Worm (Caenorhabditis elegans) whole organism, L3 larva: ENCODE data around the gene C16C10.9.
A peak's percentile ranks its signal among the peaks of the same experiment; 100 is the strongest.

Source experiments
- R02D3.7 ChIP-seq: fragments of 150-350 bp; optimal IDR thresholded peaks from 2 replicates; lab custom pipeline; 2014; ENCODE audit warnings: missing biosample characterization, missing genetic modification characterization
- ZK546.5 ChIP-seq: sonication (generic microtip); optimal IDR thresholded peaks from 2 replicates; lab custom pipeline; 2017; ENCODE audit warnings: missing biosample characterization, missing genetic modification characterization
- aly-2 ChIP-seq: fragments of 150-350 bp; optimal IDR thresholded peaks from 2 replicates; lab custom pipeline; 2014; ENCODE audit warnings: missing biosample characterization, missing genetic modification characterization
- ama-1 ChIP-seq: fragments of 150-350 bp; optimal IDR thresholded peaks from 2 replicates; lab custom pipeline; 2018
- ceh-16 ChIP-seq: sonication (generic microtip); optimal IDR thresholded peaks from 2 replicates; lab custom pipeline; 2017; ENCODE audit warnings: missing biosample characterization, missing genetic modification characterization
- ceh-28 ChIP-seq: fragments of 150-350 bp; optimal IDR thresholded peaks from 2 replicates; lab custom pipeline; 2014; ENCODE audit warnings: missing biosample characterization, missing genetic modification reagents, missing genetic modification characterization
- ceh-82 ChIP-seq: fragments of 150-350 bp; optimal IDR thresholded peaks from 2 replicates; lab custom pipeline; 2014; ENCODE audit warnings: missing biosample characterization, missing genetic modification characterization
- ceh-9 ChIP-seq: sonication (generic microtip); optimal IDR thresholded peaks from 2 replicates; lab custom pipeline; 2018; ENCODE audit warnings: missing biosample characterization, missing genetic modification characterization
- daf-12 ChIP-seq: fragments of 150-350 bp; optimal IDR thresholded peaks from 2 replicates; lab custom pipeline; 2014; ENCODE audit warnings: missing biosample characterization, missing genetic modification reagents, missing genetic modification characterization
- egl-27 ChIP-seq: sonication (generic microtip); optimal IDR thresholded peaks from 4 replicates; lab custom pipeline; 2017; ENCODE audit warnings: missing biosample characterization, missing genetic modification reagents, missing genetic modification characterization
- egl-5 ChIP-seq: fragments of 150-350 bp; optimal IDR thresholded peaks from 2 replicates; lab custom pipeline; 2017; ENCODE audit warnings: missing biosample characterization, missing genetic modification reagents, missing genetic modification characterization, inconsistent platforms
- elt-1 ChIP-seq: fragments of 150-350 bp; optimal IDR thresholded peaks from 2 replicates; lab custom pipeline; 2014; ENCODE audit warnings: missing biosample characterization, missing genetic modification characterization
- elt-2 ChIP-seq: sonication (generic microtip); optimal IDR thresholded peaks from 2 replicates; lab custom pipeline; 2016; ENCODE audit warnings: missing genetic modification reagents, mild to moderate bottlenecking, missing genetic modification characterization, missing compliant biosample characterization
- elt-3 ChIP-seq, 3 experiments: fragments of 150-350 bp in 1 of 3; sonication (generic microtip) in 2 of 3; optimal IDR thresholded peaks; 2 replicates in 2 of 3; 4 replicates in 1 of 3; lab custom pipeline; 2014 to 2017; ENCODE audit warnings: missing biosample characterization in 3 of 3, missing genetic modification characterization in 3 of 3
- eor-1 ChIP-seq, 2 experiments: fragments of 150-350 bp; optimal IDR thresholded peaks; 2 replicates each; lab custom pipeline; 2014 to 2018; ENCODE audit warnings: missing biosample characterization in 2 of 2, missing genetic modification characterization in 2 of 2
- fkh-10 ChIP-seq: sonication (generic microtip); optimal IDR thresholded peaks from 2 replicates; lab custom pipeline; 2017; ENCODE audit warnings: missing biosample characterization, missing genetic modification reagents, missing genetic modification characterization
- fkh-2 ChIP-seq: fragments of 150-350 bp; optimal IDR thresholded peaks from 2 replicates; lab custom pipeline; 2014; ENCODE audit warnings: missing biosample characterization, missing genetic modification reagents, missing genetic modification characterization
- fos-1 ChIP-seq: fragments of 150-350 bp; optimal IDR thresholded peaks from 2 replicates; lab custom pipeline; 2014; ENCODE audit warnings: missing biosample characterization, missing genetic modification characterization
- hmg-11 ChIP-seq: sonication (generic microtip); optimal IDR thresholded peaks from 2 replicates; lab custom pipeline; 2016; ENCODE audit warnings: missing genetic modification characterization, missing compliant biosample characterization
- jun-1 ChIP-seq: fragments of 150-350 bp; optimal IDR thresholded peaks from 2 replicates; lab custom pipeline; 2014; ENCODE audit warnings: missing biosample characterization, missing genetic modification reagents, missing genetic modification characterization
- lin-15B ChIP-seq: fragments of 150-350 bp; optimal IDR thresholded peaks from 2 replicates; lab custom pipeline; 2014; ENCODE audit warnings: missing biosample characterization, missing genetic modification characterization
- lin-39 ChIP-seq: fragments of 150-350 bp; optimal IDR thresholded peaks from 2 replicates; lab custom pipeline; 2018; ENCODE audit warnings: missing biosample characterization, missing genetic modification reagents, missing genetic modification characterization
- lsy-12 ChIP-seq: sonication (generic microtip); optimal IDR thresholded peaks from 2 replicates; lab custom pipeline; 2016; ENCODE audit warnings: mild to moderate bottlenecking, missing genetic modification characterization, missing compliant biosample characterization
- mdl-1 ChIP-seq: fragments of 150-350 bp; optimal IDR thresholded peaks from 2 replicates; lab custom pipeline; 2014; ENCODE audit warnings: missing biosample characterization, missing genetic modification characterization
- mml-1 ChIP-seq: fragments of 150-350 bp; sonication (generic microtip); optimal IDR thresholded peaks from 3 replicates; lab custom pipeline; 2014; ENCODE audit warnings: missing biosample characterization, missing genetic modification characterization
- nfya-1 ChIP-seq: sonication (generic microtip); optimal IDR thresholded peaks from 2 replicates; lab custom pipeline; 2017; ENCODE audit warnings: missing genetic modification characterization, mild to moderate bottlenecking, missing compliant biosample characterization, antibody characterized with exemption, moderate library complexity; ENCODE audit not compliant: insufficient read depth
- nhr-11 ChIP-seq: fragments of 150-350 bp; optimal IDR thresholded peaks from 2 replicates; lab custom pipeline; 2014; ENCODE audit warnings: missing biosample characterization, missing genetic modification characterization
- nhr-12 ChIP-seq: fragments of 150-350 bp; optimal IDR thresholded peaks from 2 replicates; lab custom pipeline; 2014; ENCODE audit warnings: missing biosample characterization, missing genetic modification characterization
- nhr-23 ChIP-seq: fragments of 150-350 bp; optimal IDR thresholded peaks from 2 replicates; lab custom pipeline; 2014; ENCODE audit warnings: missing biosample characterization, missing genetic modification reagents, missing genetic modification characterization
- nhr-237 ChIP-seq: fragments of 150-350 bp; optimal IDR thresholded peaks from 2 replicates; lab custom pipeline; 2014; ENCODE audit warnings: missing biosample characterization, missing genetic modification characterization
- nhr-25 ChIP-seq: sonication (generic microtip); optimal IDR thresholded peaks from 2 replicates; lab custom pipeline; 2017; ENCODE audit warnings: missing biosample characterization, missing genetic modification characterization
- nhr-28 ChIP-seq: fragments of 150-350 bp; optimal IDR thresholded peaks from 2 replicates; lab custom pipeline; 2014; ENCODE audit warnings: missing biosample characterization, missing genetic modification characterization
- nhr-43 ChIP-seq: sonication (generic microtip); optimal IDR thresholded peaks from 2 replicates; lab custom pipeline; 2016; ENCODE audit warnings: mild to moderate bottlenecking, missing genetic modification characterization, missing compliant biosample characterization; ENCODE audit not compliant: poor library complexity, severe bottlenecking
- nhr-67 ChIP-seq: fragments of 150-350 bp; optimal IDR thresholded peaks from 2 replicates; lab custom pipeline; 2014; ENCODE audit warnings: missing biosample characterization, missing genetic modification characterization
- nhr-76 ChIP-seq: fragments of 150-350 bp; sonication (generic microtip); optimal IDR thresholded peaks from 5 replicates; lab custom pipeline; 2014; ENCODE audit warnings: missing biosample characterization, missing genetic modification characterization
- nhr-77 ChIP-seq: fragments of 150-350 bp; optimal IDR thresholded peaks from 2 replicates; lab custom pipeline; 2014; ENCODE audit warnings: missing biosample characterization, missing genetic modification characterization
- pha-4 ChIP-seq: fragments of 150-350 bp; optimal IDR thresholded peaks from 2 replicates; lab custom pipeline; 2014; ENCODE audit warnings: missing biosample characterization, missing genetic modification reagents, missing genetic modification characterization
- pqm-1 ChIP-seq: fragments of 150-350 bp; optimal IDR thresholded peaks from 2 replicates; lab custom pipeline; 2017; ENCODE audit warnings: missing biosample characterization, missing genetic modification characterization, inconsistent platforms
- sea-2 ChIP-seq: fragments of 150-350 bp; sonication (generic microtip); optimal IDR thresholded peaks from 4 replicates; lab custom pipeline; 2014; ENCODE audit warnings: missing biosample characterization, missing genetic modification reagents, missing genetic modification characterization
- skn-1 ChIP-seq: fragments of 150-350 bp; optimal IDR thresholded peaks from 2 replicates; lab custom pipeline; 2014; ENCODE audit warnings: missing biosample characterization, missing genetic modification characterization
- snpc-4 ChIP-seq: fragments of 150-350 bp; optimal IDR thresholded peaks from 2 replicates; lab custom pipeline; 2014; ENCODE audit warnings: missing biosample characterization, missing genetic modification characterization
- tbx-2 ChIP-seq: sonication (generic microtip); optimal IDR thresholded peaks from 2 replicates; lab custom pipeline; 2016; ENCODE audit warnings: mild to moderate bottlenecking, missing genetic modification characterization, missing compliant biosample characterization
- unc-39 ChIP-seq: sonication (generic microtip); optimal IDR thresholded peaks from 4 replicates; lab custom pipeline; 2017; ENCODE audit warnings: missing biosample characterization, missing genetic modification characterization
- unc-62 ChIP-seq: fragments of 150-350 bp; sonication (generic microtip); optimal IDR thresholded peaks from 4 replicates; lab custom pipeline; 2014; ENCODE audit warnings: missing biosample characterization, missing genetic modification reagents, missing genetic modification characterization
- zag-1 ChIP-seq: fragments of 150-350 bp; optimal IDR thresholded peaks from 2 replicates; lab custom pipeline; 2014; ENCODE audit warnings: missing biosample characterization, missing genetic modification characterization
- ztf-11 ChIP-seq: fragments of 150-350 bp; optimal IDR thresholded peaks from 2 replicates; lab custom pipeline; 2014; ENCODE audit warnings: missing biosample characterization, missing genetic modification characterization
- ztf-4 ChIP-seq: fragments of 150-350 bp; optimal IDR thresholded peaks from 2 replicates; lab custom pipeline; 2014; ENCODE audit warnings: missing biosample characterization, missing genetic modification characterization

C16C10.9 gene

ce11 chrIII:4195306-4196008, 38.3 kb upstream of the C16C10.9 start:
- TF ChIP-seq nhr-43 (peak; percentile 84), nhr-76 (tag; lab: Kevin White, UChicago) (no peak), eor-1 (tag; optimal IDR thresholded peaks at IDR 0.05; lab: Kevin White, UChicago) (no peak), nhr-11 (tag; lab: Kevin White, UChicago) (no peak), unc-62 (no peak), hmg-11 (tag; lab: Kevin White, UChicago) (peak; percentile 47), ceh-9 (tag; lab: Kevin White, UChicago) (no peak), lsy-12 (peak; percentile 74), ceh-82 (tag; lab: Kevin White, UChicago) (peak; percentile 46), ceh-28 (tag; lab: Kevin White, UChicago) (peak; percentile 56), tbx-2 (tag; lab: Kevin White, UChicago) (peak; percentile 87), fos-1 (no peak), ZK546.5 (tag; lab: Kevin White, UChicago) (no peak), mml-1 (tag; lab: Kevin White, UChicago) (no peak), mdl-1 (tag; lab: Kevin White, UChicago) (no peak), nfya-1 (tag; lab: Kevin White, UChicago) (peak; percentile 56), egl-27 (no peak), ztf-11 (tag; lab: Kevin White, UChicago) (no peak), lin-39 (no peak), zag-1 (tag; lab: Kevin White, UChicago) (no peak), nhr-25 (tag; lab: Kevin White, UChicago) (peak; percentile 38), egl-5 (no peak), elt-3 (tag; optimal IDR thresholded peaks at IDR 0.05; lab: Kevin White, UChicago) (no peak), jun-1 (tag; lab: Kevin White, UChicago) (peak; percentile 34), sea-2 (GFP tag; lab: Kevin White, UChicago) (no peak), nhr-77 (tag; lab: Kevin White, UChicago) (peak; percentile 46), R02D3.7 (tag; lab: Kevin White, UChicago) (peak; percentile 31), elt-1 (tag; lab: Kevin White, UChicago) (no peak), nhr-12 (tag; lab: Kevin White, UChicago) (no peak), ama-1 (peak; percentile 95), ztf-4 (tag; lab: Kevin White, UChicago) (peak; percentile 60), skn-1 (no peak), fkh-2 (no peak), snpc-4 (tag; lab: Kevin White, UChicago) (no peak), aly-2 (tag; lab: Kevin White, UChicago) (peak; percentile 33), daf-12 (tag; lab: Kevin White, UChicago) (peak; percentile 49), unc-39 (tag; lab: Kevin White, UChicago) (no peak), fkh-10 (GFP tag; lab: Kevin White, UChicago) (no peak), nhr-23 (tag; lab: Kevin White, UChicago) (peak; percentile 60), lin-15B (no peak), elt-2 (peak; percentile 58), nhr-28 (tag; lab: Kevin White, UChicago) (no peak), pqm-1 (tag; lab: Kevin White, UChicago) (peak; percentile 30), nhr-67 (tag; lab: Kevin White, UChicago) (no peak), nhr-237 (tag; lab: Kevin White, UChicago) (no peak), pha-4 (tag; lab: Kevin White, UChicago) (peak; percentile 36), ceh-16 (tag; lab: Kevin White, UChicago) (no peak)
- TF ChIP-seq, all 47 proteins: peak for 19
